Worm (Caenorhabditis elegans): ENCODE results near the gene F53H1.4.
"Not testable (repeated sequence)": the region's sequence is repeated elsewhere in the genome, so short reads cannot be mapped to it uniquely, and the experiment has no call there.

The F53H1.4 gene

ce11 chrIV:1298984-1299383, 11.0 kb upstream of the F53H1.4 start:
- TF ChIP-seq mml-1 (tag; optimal IDR thresholded peaks at IDR 0.05) = no peak
- no peak for TF ChIP-seq ceh-16 (tag; optimal IDR thresholded peaks at IDR 0.05)
- TF ChIP-seq sea-2 (GFP tag; optimal IDR thresholded peaks at IDR 0.05) = no peak
- no peak for TF ChIP-seq elt-1 (tag; optimal IDR thresholded peaks at IDR 0.05)
- TF ChIP-seq hmg-11 (tag; optimal IDR thresholded peaks at IDR 0.05) = no peak
- TF ChIP-seq tbx-2 (tag; optimal IDR thresholded peaks at IDR 0.05) = no peak
- TF ChIP-seq lsy-12 (tag; optimal IDR thresholded peaks at IDR 0.05) = no peak
- TF ChIP-seq ceh-82 (tag; optimal IDR thresholded peaks at IDR 0.05) = no peak
- no peak for TF ChIP-seq zag-1 (tag; optimal IDR thresholded peaks at IDR 0.05)
- no peak for TF ChIP-seq ztf-4 (tag; optimal IDR thresholded peaks at IDR 0.05)
- no peak for TF ChIP-seq egl-5 (tag; optimal IDR thresholded peaks at IDR 0.05)
- no peak for TF ChIP-seq egl-27 (tag; optimal IDR thresholded peaks at IDR 0.05)

DNA sequence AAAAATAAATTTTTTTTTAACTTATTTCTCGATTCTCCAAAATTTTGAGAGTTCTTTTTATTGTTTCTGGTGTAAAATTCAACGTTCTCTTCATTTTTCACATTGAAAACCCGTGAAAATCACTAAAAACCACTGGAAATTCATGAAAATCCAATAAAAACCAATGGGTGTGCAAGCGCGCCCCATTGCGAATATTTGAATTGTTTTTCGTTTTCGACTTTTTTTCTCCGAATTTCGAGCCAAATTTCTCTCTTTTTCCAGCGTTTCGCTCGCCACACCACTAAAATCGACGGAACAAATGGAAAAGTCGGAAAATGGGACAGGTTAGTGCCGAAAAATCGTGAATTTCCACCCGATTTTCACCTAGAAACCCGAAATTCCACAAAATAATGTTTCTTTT, 371 bp downstream of the F53H1.4 start:
- TF ChIP-seq R02D3.7 (tag; optimal IDR thresholded peaks at IDR 0.05) = no peak
- TF ChIP-seq lin-15B (tag; optimal IDR thresholded peaks at IDR 0.05) = peak; percentile 66
- TF ChIP-seq pha-4 (tag; optimal IDR thresholded peaks at IDR 0.05) = peak; percentile 35

DNA sequence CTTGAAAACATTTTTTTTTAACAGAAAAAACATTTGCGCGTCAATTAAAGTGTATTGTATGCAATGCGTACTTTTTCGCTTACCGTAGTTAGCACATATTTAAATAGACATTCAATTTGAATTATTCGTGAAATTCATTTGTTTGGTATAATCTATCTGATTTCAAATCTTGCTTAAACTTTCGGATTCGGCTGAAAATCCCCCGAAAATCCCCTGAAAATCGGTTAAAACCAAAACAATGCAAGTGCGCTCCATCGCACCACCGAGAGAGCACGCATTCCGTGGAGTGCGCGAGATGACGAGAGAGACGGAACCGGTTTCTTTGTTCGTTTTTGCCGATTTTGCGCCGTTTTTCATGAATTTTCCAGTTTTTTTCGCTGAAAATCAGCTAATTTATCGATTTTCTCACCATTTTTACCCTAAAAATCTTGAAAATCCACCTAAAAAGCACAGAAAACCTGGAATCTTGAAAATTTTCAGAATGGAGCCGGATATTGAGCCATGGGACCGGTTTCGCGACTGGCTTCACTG, 18.8 kb downstream of the F53H1.4 start, which contains the start of gene F53H1.3:
TSS of gene F53H1.3 (plus strand) at position 481 of the 531 bp plus-strand sequence.
- TF ChIP-seq ceh-28 (tag; optimal IDR thresholded peaks at IDR 0.05) (peak; percentile 32), nhr-23 (tag; optimal IDR thresholded peaks at IDR 0.05) (peak; percentile 24), nhr-11 (tag; optimal IDR thresholded peaks at IDR 0.05) (no peak), ZK546.5 (tag; optimal IDR thresholded peaks at IDR 0.05) (no peak), ztf-4 (tag; optimal IDR thresholded peaks at IDR 0.05) (no peak), lin-15B (tag; optimal IDR thresholded peaks at IDR 0.05) (peak; percentile 76), nfya-1 (tag; optimal IDR thresholded peaks at IDR 0.05; ENCODE audit: insufficient read depth) (peak; percentile 43), hmg-11 (tag; optimal IDR thresholded peaks at IDR 0.05) (peak; percentile 13)

ce11 chrIV:1340788-1341187, 30.8 kb downstream of the F53H1.4 start, which contains the start of gene F58F6.6:
Gene F58F6.6 (plus strand): TSS chrIV:1341088.
- TF ChIP-seq ZK546.5, elt-3, pqm-1 (tag; optimal IDR thresholded peaks at IDR 0.05): not testable (repeated sequence)

- not testable (repeated sequence) for TF ChIP-seq ceh-28, eor-1, fos-1 (tag; optimal IDR thresholded peaks at IDR 0.05)
These were observed 33.4 kb downstream of the F53H1.4 start, which contains the start of gene F58F6.5 for ce11 chrIV:1343379-1343778. Gene F58F6.5 (plus strand): TSS chrIV:1343679.

DNA sequence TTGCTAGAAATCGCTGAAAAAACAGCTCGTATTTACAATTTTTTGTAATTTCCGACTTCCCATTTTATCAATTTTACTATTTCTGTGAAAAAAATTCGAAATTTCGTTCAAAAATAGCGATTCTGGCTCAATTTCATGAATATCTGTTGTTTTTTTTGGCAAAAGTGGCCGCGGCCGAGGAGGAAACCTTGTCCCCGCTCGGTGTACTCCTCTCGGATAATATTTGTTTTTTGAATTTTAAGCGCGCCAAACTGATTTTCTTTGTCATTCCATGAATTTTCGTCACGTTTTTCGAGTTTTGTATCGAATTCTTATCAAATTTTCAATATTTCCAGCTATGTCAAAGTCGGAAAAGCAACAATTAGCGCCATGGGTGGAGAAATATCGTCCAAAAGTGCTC, 37.0 kb downstream of the F53H1.4 start, which contains the start of gene rfc-2:
TSS of gene rfc-2 (plus strand) at position 334 of the 400 bp plus-strand sequence.
- peak; percentile 23 for TF ChIP-seq nhr-25 (tag; optimal IDR thresholded peaks at IDR 0.05)
- TF ChIP-seq nfya-1 (tag; optimal IDR thresholded peaks at IDR 0.05; ENCODE audit: insufficient read depth) = peak; percentile 16
- TF ChIP-seq lin-15B (tag; optimal IDR thresholded peaks at IDR 0.05) = peak; percentile 65
- TF ChIP-seq pha-4 (tag; optimal IDR thresholded peaks at IDR 0.05) = peak; percentile 23
- peak; percentile 45 for TF ChIP-seq hmg-11 (tag; optimal IDR thresholded peaks at IDR 0.05)
- no peak for TF ChIP-seq ama-1 (optimal IDR thresholded peaks at IDR 0.05)
- TF ChIP-seq mdl-1 (tag; optimal IDR thresholded peaks at IDR 0.05) = no peak

DNA sequence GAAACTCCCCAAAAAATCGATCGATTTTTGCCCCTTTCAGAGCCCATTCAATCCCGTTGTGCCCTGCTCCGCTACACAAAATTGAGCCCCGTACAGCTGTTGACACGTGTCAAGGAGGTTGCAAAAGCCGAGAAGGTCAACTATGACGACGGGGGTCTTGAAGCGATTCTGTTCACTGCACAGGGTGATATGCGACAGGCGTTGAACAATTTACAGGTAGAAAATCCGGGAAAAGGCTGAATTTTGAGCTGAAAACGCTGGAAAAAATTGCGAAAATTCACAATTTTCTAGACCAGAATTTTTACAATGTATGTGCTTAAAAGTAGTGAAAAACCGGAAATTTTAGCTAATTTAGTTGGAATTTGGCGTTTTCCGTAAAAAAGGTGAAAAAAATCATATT, 39.4 kb downstream of the F53H1.4 start:
- TF ChIP-seq jun-1 (tag; optimal IDR thresholded peaks at IDR 0.05) = no peak
- TF ChIP-seq snpc-4 (tag; optimal IDR thresholded peaks at IDR 0.05) = no peak
- no peak for TF ChIP-seq fkh-2 (tag; optimal IDR thresholded peaks at IDR 0.05)
- TF ChIP-seq nfya-1 (tag; optimal IDR thresholded peaks at IDR 0.05; ENCODE audit: insufficient read depth) = no peak
- no peak for TF ChIP-seq eor-1 (tag; optimal IDR thresholded peaks at IDR 0.05)
- TF ChIP-seq tbx-2 (tag; optimal IDR thresholded peaks at IDR 0.05) = no peak
- no peak for TF ChIP-seq lsy-12 (tag; optimal IDR thresholded peaks at IDR 0.05)
- no peak for TF ChIP-seq pha-4 (tag; optimal IDR thresholded peaks at IDR 0.05)
- TF ChIP-seq ceh-28 (tag; optimal IDR thresholded peaks at IDR 0.05) = no peak
- no peak for TF ChIP-seq ceh-82 (tag; optimal IDR thresholded peaks at IDR 0.05)
- TF ChIP-seq hmg-11 (tag; optimal IDR thresholded peaks at IDR 0.05) = no peak
- TF ChIP-seq nhr-76 (tag; optimal IDR thresholded peaks at IDR 0.05) = no peak
- TF ChIP-seq lin-15B (tag; optimal IDR thresholded peaks at IDR 0.05) = no peak
- no peak for TF ChIP-seq elt-1 (tag; optimal IDR thresholded peaks at IDR 0.05)
- no peak for TF ChIP-seq nhr-28 (tag; optimal IDR thresholded peaks at IDR 0.05)
- TF ChIP-seq ZK546.5 (tag; optimal IDR thresholded peaks at IDR 0.05) = no peak
- TF ChIP-seq nhr-12 (tag; optimal IDR thresholded peaks at IDR 0.05) = no peak
- TF ChIP-seq egl-5 (tag; optimal IDR thresholded peaks at IDR 0.05) = no peak
- no peak for TF ChIP-seq ceh-16 (tag; optimal IDR thresholded peaks at IDR 0.05)
- no peak for TF ChIP-seq ceh-9 (tag; optimal IDR thresholded peaks at IDR 0.05)
